Worm (Caenorhabditis elegans): ENCODE data around the gene nbet-1.
"Not testable (repeated sequence)": the region's sequence is repeated elsewhere in the genome, so short reads cannot be mapped to it uniquely, and the experiment has no call there.

nbet-1 gene

ce11 chrIV:5215092-5215491 lies 5.8 kb downstream of the nbet-1 start, which contains the start of gene Y59E9AL.4 (continued):
- no peak for TF ChIP-seq nfyb-1 (GFP tag; IDR thresholded peaks at IDR 0.05)
- no peak for TF ChIP-seq egl-44 (GFP tag; IDR thresholded peaks at IDR 0.05)

ce11 chrIV:5216349-5216748 lies 7.0 kb downstream of the nbet-1 start:
- TF ChIP-seq sdz-38 (tag; optimal IDR thresholded peaks at IDR 0.05) (no peak), somi-1 (GFP tag; optimal IDR thresholded peaks at IDR 0.05) (peak; percentile 46), nfyb-1 (GFP tag; IDR thresholded peaks at IDR 0.05) (no peak)

- not testable (repeated sequence) for TF ChIP-seq ceh-79 (tag; optimal IDR thresholded peaks at IDR 0.05); cebp-2 (GFP tag; IDR thresholded peaks at IDR 0.05); B0336.3 (GFP tag; IDR thresholded peaks at IDR 0.05)
Measured at ce11 chrIV:5218496-5218895, 9.2 kb downstream of the nbet-1 start, which contains the start of gene nsph-4.2. nsph-4.2 (plus strand) TSS chrIV:5218796.

ce11 chrIV:5221721-5222120 lies 12.4 kb downstream of the nbet-1 start:
- TF ChIP-seq somi-1 (GFP tag; optimal IDR thresholded peaks at IDR 0.05) (no peak), ama-1 (optimal IDR thresholded peaks at IDR 0.05) (no peak), ama-1 (GFP tag; optimal IDR thresholded peaks at IDR 0.05) (no peak), egrh-3 (GFP tag; IDR thresholded peaks at IDR 0.05) (peak; percentile 84; the same call in 1 of the 2 replicates)

- TF ChIP-seq snpc-4 (GFP tag; optimal IDR thresholded peaks at IDR 0.05) (no peak), snpc-4 (tag; optimal IDR thresholded peaks at IDR 0.05) (no peak), nhr-27 (tag; optimal IDR thresholded peaks at IDR 0.05) (no peak), lin-35 (GFP tag; optimal IDR thresholded peaks at IDR 0.05) (no peak), B0019.2 (GFP tag; conservative IDR thresholded peaks at IDR 0.05) (no peak), tlf-1 (GFP tag; optimal IDR thresholded peaks at IDR 0.05) (no peak), bed-2 (GFP tag; IDR thresholded peaks at IDR 0.05) (no peak), F39B2.1 (GFP tag; IDR thresholded peaks at IDR 0.05) (no peak), let-607 (tag; optimal IDR thresholded peaks at IDR 0.05) (no peak), mxl-1 (tag; optimal IDR thresholded peaks at IDR 0.05) (no peak), hlh-26 (GFP tag; conservative IDR thresholded peaks at IDR 0.05) (no peak), ekl-4 (GFP tag; IDR thresholded peaks at IDR 0.05) (no peak)
Measured at ce11 chrIV:5224238-5224637, 14.9 kb downstream of the nbet-1 start, which contains the start of gene Y59E9AL.8. Y59E9AL.8 (minus strand) TSS chrIV:5224338.

- peak; percentile 79 for TF ChIP-seq zfh-2 (GFP tag; conservative IDR thresholded peaks at IDR 0.05)
- TF ChIP-seq egrh-3 (GFP tag; IDR thresholded peaks at IDR 0.05) = peak; percentile 68
Measured at ce11 chrIV:5225277-5225822, 16.0 kb downstream of the nbet-1 start, which contains the start of gene cylc-1. cylc-1 (minus strand) TSS chrIV:5225772.

ce11 chrIV:5226552-5226951 lies 17.3 kb downstream of the nbet-1 start, which contains the start of gene nsph-4.1:
nsph-4.1 (plus strand) TSS chrIV:5226852.
- not testable (repeated sequence) for TF ChIP-seq lsl-1 (GFP tag; optimal IDR thresholded peaks at IDR 0.05); ztf-22 (GFP tag; optimal IDR thresholded peaks at IDR 0.05); ztf-26 (tag; optimal IDR thresholded peaks at IDR 0.05)

ce11 chrIV:5228619-5229018 lies 19.3 kb downstream of the nbet-1 start, which contains the start of gene thn-6:
thn-6 (plus strand) TSS chrIV:5228919.
- TF ChIP-seq F37B4.10 (GFP tag; IDR thresholded peaks at IDR 0.05) = no peak
- TF ChIP-seq mcd-1 (GFP tag; IDR thresholded peaks at IDR 0.05) = no peak
- no peak for TF ChIP-seq ztf-28 (GFP tag; IDR thresholded peaks at IDR 0.05)
- TF ChIP-seq pbrm-1 (GFP tag; IDR thresholded peaks at IDR 0.05) = no peak
- no peak for TF ChIP-seq F57C9.4 (tag; optimal IDR thresholded peaks at IDR 0.05)
- TF ChIP-seq C06A6.2 (GFP tag; conservative IDR thresholded peaks at IDR 0.05) = no peak
- no peak for TF ChIP-seq sea-2 (GFP tag; IDR thresholded peaks at IDR 0.05)
- TF ChIP-seq ztf-26 (tag; optimal IDR thresholded peaks at IDR 0.05) = no peak
- no peak for TF ChIP-seq ztf-3 (GFP tag; optimal IDR thresholded peaks at IDR 0.05)
- TF ChIP-seq ceh-58 (GFP tag; IDR thresholded peaks at IDR 0.05) = no peak
- TF ChIP-seq die-1 (tag; optimal IDR thresholded peaks at IDR 0.05) = no peak
- no peak for TF ChIP-seq dpl-1 (GFP tag; optimal IDR thresholded peaks at IDR 0.05)
- TF ChIP-seq snpc-1.1 (tag; optimal IDR thresholded peaks at IDR 0.05; ENCODE audit: insufficient read depth) = no peak

All from whole organism, young adult.